Fruit fly (Drosophila melanogaster) whole organism, embryonic: Measurements from ENCODE around the gene CG2120.

ENCODE experiments used
- BtbVII ChIP-seq: fragments of 200-800 bp; sonication (Bioruptor generic); optimal IDR thresholded peaks from 3 replicates; lab custom pipeline; 2017; ENCODE audit warnings: missing biosample characterization, mild to moderate bottlenecking, missing genetic modification characterization
- CG10462 ChIP-seq: fragments of 200-800 bp; sonication (Bioruptor generic); optimal IDR thresholded peaks from 2 replicates; lab custom pipeline; 2016; ENCODE audit warnings: missing biosample characterization, missing genetic modification characterization
- CG10959 ChIP-seq: fragments of 200-800 bp; sonication (Bioruptor generic); IDR thresholded peaks from 2 replicates; pipeline ENCODE4 v1.3.6; 2022; ENCODE audit warnings: missing biosample characterization, missing genetic modification characterization
- CG11723 ChIP-seq: fragments of 200-800 bp; sonication (Bioruptor generic); optimal IDR thresholded peaks from 2 replicates; lab custom pipeline; 2017; ENCODE audit warnings: missing biosample characterization, mild to moderate bottlenecking, missing genetic modification characterization
- CG12071 ChIP-seq: fragments of 200-800 bp; sonication (Bioruptor generic); optimal IDR thresholded peaks from 3 replicates; lab custom pipeline; 2018; ENCODE audit warnings: missing biosample characterization, mild to moderate bottlenecking, missing genetic modification characterization
- CG14014 ChIP-seq: fragments of 200-800 bp; sonication (Bioruptor generic); IDR thresholded peaks from 2 replicates; pipeline ENCODE4 v1.3.6; 2022; ENCODE audit warnings: missing biosample characterization, missing genetic modification characterization
- CG14667 ChIP-seq: fragments of 200-800 bp; sonication (Bioruptor generic); IDR thresholded peaks from 2 replicates; pipeline ENCODE4 v1.3.6; 2022; ENCODE audit warnings: missing biosample characterization, missing genetic modification characterization
- CG15269 ChIP-seq: fragments of 200-800 bp; sonication (Bioruptor generic); optimal IDR thresholded peaks from 2 replicates; lab custom pipeline; 2018; ENCODE audit warnings: missing biosample characterization, mild to moderate bottlenecking, missing genetic modification characterization, moderate library complexity
- CG17186 ChIP-seq: fragments of 200-800 bp; sonication (Bioruptor generic); optimal IDR thresholded peaks from 3 replicates; lab custom pipeline; 2017; ENCODE audit warnings: missing biosample characterization, missing genetic modification reagents, missing genetic modification characterization
- CG17612 ChIP-seq: fragments of 200-800 bp; sonication (Bioruptor generic); IDR thresholded peaks from 2 replicates; pipeline ENCODE4 v1.3.6; 2022; ENCODE audit warnings: missing biosample characterization, missing genetic modification characterization
- CG18599 ChIP-seq: fragments of 200-800 bp; sonication (Bioruptor generic); optimal IDR thresholded peaks from 3 replicates; lab custom pipeline; 2017; ENCODE audit warnings: missing biosample characterization, missing genetic modification characterization, mild to moderate bottlenecking, moderate library complexity, missing genetic modification reagents
- CG2202 ChIP-seq: fragments of 200-800 bp; sonication (Bioruptor generic); optimal IDR thresholded peaks from 2 replicates; lab custom pipeline; 2018; ENCODE audit warnings: missing biosample characterization, mild to moderate bottlenecking, missing genetic modification characterization
- CG2875 ChIP-seq: fragments of 200-800 bp; sonication (Bioruptor generic); optimal IDR thresholded peaks from 2 replicates; lab custom pipeline; 2017; ENCODE audit warnings: missing biosample characterization, mild to moderate bottlenecking, missing genetic modification characterization, missing genetic modification reagents
- CG3407 ChIP-seq: fragments of 200-800 bp; sonication (Bioruptor generic); optimal IDR thresholded peaks from 2 replicates; lab custom pipeline; 2018; ENCODE audit warnings: missing biosample characterization, mild to moderate bottlenecking, missing genetic modification characterization
- CG34224 ChIP-seq: fragments of 200-800 bp; sonication (Bioruptor generic); IDR thresholded peaks from 3 replicates; pipeline ENCODE4 v1.3.6; 2022; ENCODE audit warnings: missing biosample characterization, missing genetic modification characterization; ENCODE audit not compliant: partially characterized antibody
- CG34376 ChIP-seq: fragments of 200-800 bp; sonication (Bioruptor generic); optimal IDR thresholded peaks from 2 replicates; lab custom pipeline; 2018; ENCODE audit warnings: missing biosample characterization, mild to moderate bottlenecking, missing genetic modification characterization
- CG42726 ChIP-seq: fragments of 200-800 bp; sonication (Bioruptor generic); IDR thresholded peaks from 2 replicates; pipeline ENCODE4 v1.3.6; 2022; ENCODE audit warnings: missing biosample characterization, missing genetic modification characterization; ENCODE audit not compliant: partially characterized antibody
- CG7987 ChIP-seq: fragments of 200-800 bp; sonication (Bioruptor generic); optimal IDR thresholded peaks from 2 replicates; lab custom pipeline; 2018; ENCODE audit warnings: missing biosample characterization, mild to moderate bottlenecking, missing genetic modification characterization, moderate library complexity
- CG9727 ChIP-seq: fragments of 200-800 bp; sonication (Bioruptor generic); optimal IDR thresholded peaks from 3 replicates; lab custom pipeline; 2017; ENCODE audit warnings: missing biosample characterization, mild to moderate bottlenecking, missing genetic modification characterization
- Dad ChIP-seq: fragments of 200-800 bp; sonication (Bioruptor generic); optimal IDR thresholded peaks from 3 replicates; lab custom pipeline; 2016; ENCODE audit warnings: missing biosample characterization, missing genetic modification characterization
- Dbx ChIP-seq: fragments of 200-800 bp; sonication (Bioruptor generic); IDR thresholded peaks from 3 replicates; pipeline ENCODE4 v1.3.6; 2022; ENCODE audit warnings: missing biosample characterization, missing genetic modification characterization
- Deaf1 ChIP-seq: fragments of 200-800 bp; optimal IDR thresholded peaks from 3 replicates; lab custom pipeline; 2019; ENCODE audit warnings: missing biosample characterization, mild to moderate bottlenecking, missing genetic modification characterization, moderate library complexity
- Dll ChIP-seq: fragments of 200-800 bp; sonication (Bioruptor generic); IDR thresholded peaks from 4 replicates; pipeline ENCODE4 v1.3.6; 2022; ENCODE audit warnings: missing biosample characterization, missing genetic modification characterization; ENCODE audit not compliant: partially characterized antibody
- Dref ChIP-seq: fragments of 200-800 bp; sonication (Bioruptor generic); IDR thresholded peaks from 2 replicates; pipeline ENCODE4 v1.3.6; 2022; ENCODE audit warnings: missing biosample characterization, missing genetic modification characterization
- Hsf ChIP-seq: fragments of 200-800 bp; sonication (Bioruptor generic); optimal IDR thresholded peaks from 3 replicates; lab custom pipeline; 2016; ENCODE audit warnings: missing biosample characterization, missing genetic modification characterization
- Mes4 ChIP-seq: fragments of 200-800 bp; sonication (Bioruptor generic); optimal IDR thresholded peaks from 2 replicates; lab custom pipeline; 2016; ENCODE audit warnings: missing biosample characterization, missing genetic modification characterization
- Oaz ChIP-seq: fragments of 200-800 bp; sonication (Bioruptor generic); IDR thresholded peaks from 2 replicates; pipeline ENCODE4 v1.3.6; 2022; ENCODE audit warnings: missing biosample characterization, missing genetic modification characterization
- Trl ChIP-seq, 3 experiments: fragments of >200 bp in 2 of 3; fragments of 200-800 bp in 1 of 3; sonication (Bioruptor generic) in 1 of 3; optimal IDR thresholded peaks; 2 replicates in 1 of 3; 3 replicates in 2 of 3; lab custom pipeline; 2016 to 2017; ENCODE audit warnings: missing biosample characterization in 1 of 3, missing genetic modification characterization in 1 of 3
- Usf ChIP-seq: fragments of 200-800 bp; sonication (Bioruptor generic); optimal IDR thresholded peaks from 2 replicates; lab custom pipeline; 2017; ENCODE audit warnings: missing genotype, missing biosample characterization, missing genetic modification characterization
- abd-A ChIP-seq: fragments of 200-800 bp; sonication (Bioruptor generic); optimal IDR thresholded peaks from 3 replicates; lab custom pipeline; 2019; ENCODE audit warnings: missing biosample characterization, mild to moderate bottlenecking, missing genetic modification characterization, moderate library complexity
- ac ChIP-seq: fragments of 200-800 bp; sonication (Bioruptor generic); optimal IDR thresholded peaks from 3 replicates; lab custom pipeline; 2017; ENCODE audit warnings: missing biosample characterization, mild to moderate bottlenecking, missing genetic modification characterization
- ash1 ChIP-seq: fragments of 200-800 bp; sonication (Bioruptor generic); optimal IDR thresholded peaks from 2 replicates; lab custom pipeline; 2018; ENCODE audit warnings: missing biosample characterization, mild to moderate bottlenecking, missing genetic modification characterization
- btn ChIP-seq: fragments of 200-800 bp; sonication (Bioruptor generic); optimal IDR thresholded peaks from 2 replicates; lab custom pipeline; 2016; ENCODE audit warnings: missing biosample characterization, missing genetic modification characterization
- corto ChIP-seq: fragments of 200-800 bp; sonication (Bioruptor generic); optimal IDR thresholded peaks from 2 replicates; lab custom pipeline; 2016; ENCODE audit warnings: missing biosample characterization, mild to moderate bottlenecking, missing genetic modification characterization, moderate library complexity
- crp ChIP-seq, 2 experiments: fragments of 200-800 bp; sonication (Bioruptor generic); optimal IDR thresholded peaks; 2 replicates in 1 of 2; 3 replicates in 1 of 2; lab custom pipeline; 2017; ENCODE audit warnings: missing biosample characterization in 2 of 2, missing genetic modification characterization in 2 of 2, mild to moderate bottlenecking in 1 of 2, moderate library complexity in 1 of 2
- danr ChIP-seq: fragments of 200-800 bp; sonication (Bioruptor generic); IDR thresholded peaks from 2 replicates; pipeline ENCODE4 v1.3.6; 2022; ENCODE audit warnings: missing biosample characterization, missing genetic modification characterization
- ems ChIP-seq: fragments of 200-800 bp; sonication (Bioruptor generic); optimal IDR thresholded peaks from 3 replicates; lab custom pipeline; 2016; ENCODE audit warnings: missing biosample characterization, missing genetic modification characterization
- ham ChIP-seq: fragments of 200-800 bp; sonication (Bioruptor generic); IDR thresholded peaks from 2 replicates; pipeline ENCODE4 v1.3.6; 2022; ENCODE audit warnings: missing biosample characterization, missing genetic modification characterization
- hth ChIP-seq: fragments of >200 bp; optimal IDR thresholded peaks from 2 replicates; lab custom pipeline; 2017; ENCODE audit warnings: inconsistent platforms
- insv ChIP-seq, 2 experiments: fragments of 200-800 bp; sonication (Bioruptor generic); optimal IDR thresholded peaks; 3 replicates each; lab custom pipeline; 2016 to 2018; ENCODE audit warnings: missing biosample characterization in 2 of 2, missing genetic modification characterization in 2 of 2
- maf-S ChIP-seq: fragments of 200-800 bp; sonication (Bioruptor generic); optimal IDR thresholded peaks from 2 replicates; lab custom pipeline; 2016; ENCODE audit warnings: missing biosample characterization, missing genetic modification characterization
- pita ChIP-seq: fragments of 200-800 bp; sonication (Bioruptor generic); optimal IDR thresholded peaks from 2 replicates; lab custom pipeline; 2017; ENCODE audit warnings: missing biosample characterization, mild to moderate bottlenecking, missing genetic modification characterization
- psq ChIP-seq: fragments of 200-800 bp; sonication (Bioruptor generic); optimal IDR thresholded peaks from 2 replicates; lab custom pipeline; 2017; ENCODE audit warnings: missing biosample characterization, missing genetic modification characterization
- slou ChIP-seq: fragments of 200-800 bp; sonication (Bioruptor generic); optimal IDR thresholded peaks from 3 replicates; lab custom pipeline; 2016; ENCODE audit warnings: missing biosample characterization, missing genetic modification characterization
- sob ChIP-seq: fragments of 200-800 bp; sonication (Bioruptor generic); IDR thresholded peaks from 2 replicates; pipeline ENCODE4 v1.3.6; 2022; ENCODE audit warnings: missing biosample characterization, missing genetic modification characterization
- tgo ChIP-seq: fragments of 200-800 bp; sonication (Bioruptor generic); IDR thresholded peaks from 3 replicates; pipeline ENCODE4 v1.3.6; 2022; ENCODE audit warnings: missing biosample characterization, missing genetic modification characterization
- tin ChIP-seq: fragments of 200-800 bp; sonication (Bioruptor generic); optimal IDR thresholded peaks from 3 replicates; lab custom pipeline; 2016; ENCODE audit warnings: missing biosample characterization, missing genetic modification characterization
- tll ChIP-seq, 2 experiments: fragments of 200-800 bp in 1 of 2; fragments of >200 bp in 1 of 2; sonication (Bioruptor generic) in 1 of 2; optimal IDR thresholded peaks; 2 replicates each; lab custom pipeline; 2017 to 2019; ENCODE audit warnings: missing biosample characterization in 2 of 2, missing genetic modification characterization in 2 of 2, mild to moderate bottlenecking in 1 of 2, moderate library complexity in 1 of 2
- trh ChIP-seq: fragments of 200-800 bp; sonication (Bioruptor generic); optimal IDR thresholded peaks from 2 replicates; lab custom pipeline; 2016; ENCODE audit warnings: missing biosample characterization, missing genetic modification characterization

Gene CG2120

DNA sequence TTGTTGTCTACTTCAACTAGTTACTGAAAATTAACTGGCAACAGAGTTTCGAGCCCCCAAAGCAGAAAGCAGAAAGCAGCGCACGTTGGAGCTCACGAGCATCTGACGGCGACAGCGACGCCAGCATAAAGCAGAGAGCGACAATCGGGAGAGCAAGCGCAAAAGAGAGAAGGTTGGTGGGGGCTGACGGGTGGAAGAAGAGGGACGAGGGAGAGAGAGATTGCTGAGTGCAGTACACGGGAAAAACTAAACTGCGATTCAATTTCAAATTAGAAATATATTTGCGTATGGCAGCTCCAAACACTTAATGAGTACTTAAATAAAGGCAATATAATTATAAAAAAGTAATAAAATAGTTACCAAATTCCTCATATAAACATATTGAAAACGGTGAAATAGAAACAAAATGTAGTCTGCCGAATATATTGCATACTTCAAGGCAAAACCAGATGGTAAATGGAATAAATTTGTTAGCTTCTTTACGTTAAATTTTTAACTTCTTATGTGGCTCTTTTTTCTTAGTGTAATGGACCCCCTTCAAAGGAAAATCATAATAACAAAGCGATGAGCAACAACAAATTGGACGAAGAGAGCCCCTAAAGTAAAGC lies 43.4 kb upstream of the CG2120 start (continued):
- TF ChIP-seq CG2875 (GFP tag; lab: Kevin White, UChicago) (peak; percentile 89), tll (GFP tag; optimal IDR thresholded peaks at IDR 0.05; lab: Kevin White, UChicago) (no peak), ac (GFP tag; lab: Kevin White, UChicago) (peak; percentile 45), CG17612 (GFP tag; lab: Robert Waterston, UW) (peak; percentile 51; the same call in 1 of the 2 replicates), tin (peak; percentile 93), Trl (optimal IDR thresholded peaks at IDR 0.05; lab: Kevin White, UChicago) (peak; percentile 88 to 93), Trl (GFP tag; optimal IDR thresholded peaks at IDR 0.05; lab: Kevin White, UChicago) (peak; percentile 79), CG11723 (GFP tag; lab: Kevin White, UChicago) (peak; percentile 92), BtbVII (GFP tag; lab: Kevin White, UChicago) (peak; percentile 97), sob (GFP tag; lab: Robert Waterston, UW) (peak; percentile 92), btn (peak; percentile 6), Dbx (GFP tag; lab: Robert Waterston, UW) (peak; percentile 91), CG34224 (no peak), CG15269 (peak; percentile 97), Oaz (GFP tag; lab: Robert Waterston, UW) (peak; percentile 84), abd-A (tag; lab: Kevin White, UChicago) (peak; percentile 94), ham (GFP tag; lab: Robert Waterston, UW) (0 out of 2 replicates have a peak, but pooled peaks have one; percentile 56), hth (no peak), CG42726 (GFP tag; lab: Robert Waterston, UW) (no peak), CG14014 (GFP tag; lab: Robert Waterston, UW) (peak; percentile 93), Dad (GFP tag; lab: Kevin White, UChicago) (peak; percentile 76), maf-S (GFP tag; lab: Kevin White, UChicago) (peak; percentile 77), trh (GFP tag; lab: Kevin White, UChicago) (peak; percentile 85), Dref (GFP tag; lab: Robert Waterston, UW) (no peak), slou (peak; percentile 94), CG7987 (GFP tag; lab: Kevin White, UChicago) (peak; percentile 60), tgo (GFP tag; lab: Robert Waterston, UW) (peak; percentile 95), ems (GFP tag; lab: Kevin White, UChicago) (peak; percentile 77), CG9727 (GFP tag; lab: Kevin White, UChicago) (peak; percentile 96), CG12071 (GFP tag; lab: Kevin White, UChicago) (peak; percentile 81), CG17186 (GFP tag; lab: Kevin White, UChicago) (peak; percentile 52), Usf (GFP tag; lab: Kevin White, UChicago) (peak; percentile 79), psq (peak; percentile 87), Dll (GFP tag; lab: Robert Waterston, UW) (no peak), Deaf1 (tag; lab: Kevin White, UChicago) (peak; percentile 81), CG3407 (GFP tag; lab: Kevin White, UChicago) (peak; percentile 89), CG2202 (peak; percentile 81), CG10959 (GFP tag; lab: Robert Waterston, UW) (peak; percentile 66), ash1 (GFP tag; lab: Kevin White, UChicago) (peak; percentile 30), Mes4 (peak; percentile 57), danr (GFP tag; lab: Robert Waterston, UW) (peak; percentile 87), pita (no peak), insv (GFP tag; optimal IDR thresholded peaks at IDR 0.05; lab: Kevin White, UChicago) (peak in 1 of 2 experiments; percentile 80), corto (peak; percentile 83), CG18599 (GFP tag; lab: Kevin White, UChicago) (peak; percentile 97), CG14667 (GFP tag; lab: Robert Waterston, UW) (peak; percentile 86), Hsf (GFP tag; lab: Kevin White, UChicago) (peak; percentile 89), CG10462 (GFP tag; lab: Kevin White, UChicago) (peak; percentile 90), CG34376 (peak; percentile 97), crp (GFP tag; optimal IDR thresholded peaks at IDR 0.05; lab: Kevin White, UChicago) (peak in 1 of 2 experiments; percentile 64)
